Worm (Caenorhabditis elegans) whole organism, L4/young adult: ENCODE results near the gene nnt-1.

Source experiments
- dao-5 ChIP-seq: sonication (generic microtip); optimal IDR thresholded peaks from 2 replicates; lab custom pipeline; 2016; ENCODE audit warnings: missing genotype, missing genetic modification characterization, moderate library complexity, missing compliant biosample characterization
- him-1 ChIP-seq: sonication (generic microtip); optimal IDR thresholded peaks from 2 replicates; lab custom pipeline; 2016; ENCODE audit warnings: missing genotype, missing genetic modification reagents, missing genetic modification characterization, missing compliant biosample characterization

- no peak for TF ChIP-seq him-1
- TF ChIP-seq dao-5 (tag; lab: Kevin White, UChicago) = no peak
Measured at ce11 chrX:6103297-6103696, 18.8 kb upstream of the nnt-1 start, which contains the start of gene C15H9.11.
